Fruit fly (Drosophila melanogaster) whole organism, embryonic: Measurements from ENCODE around the gene CG14332.
A peak's percentile ranks its signal among the peaks of the same experiment; 100 is the strongest.

Experiments
- Aef1 ChIP-seq: fragments of 200-800 bp; sonication (Bioruptor generic); IDR thresholded peaks from 3 replicates; pipeline ENCODE4 v1.3.6; 2022; ENCODE audit warnings: missing biosample characterization, missing genetic modification characterization
- Atf6 ChIP-seq: fragments of 200-800 bp; sonication (Bioruptor generic); IDR thresholded peaks from 2 replicates; pipeline ENCODE4 v1.3.6; 2022; ENCODE audit warnings: missing biosample characterization, missing genetic modification characterization
- CG11456 ChIP-seq: fragments of 200-800 bp; sonication (Bioruptor generic); IDR thresholded peaks from 3 replicates; pipeline ENCODE4 v1.3.6; 2022; ENCODE audit warnings: missing biosample characterization, missing genetic modification characterization
- CG12104 ChIP-seq: fragments of 200-800 bp; sonication (Bioruptor generic); optimal IDR thresholded peaks from 3 replicates; lab custom pipeline; 2016; ENCODE audit warnings: missing biosample characterization, missing genetic modification characterization
- CG12155 ChIP-seq: fragments of 200-800 bp; sonication (Bioruptor generic); optimal IDR thresholded peaks from 3 replicates; lab custom pipeline; 2016; ENCODE audit warnings: missing biosample characterization, missing genetic modification characterization
- CG14710 ChIP-seq: fragments of 200-800 bp; sonication (Bioruptor generic); optimal IDR thresholded peaks from 3 replicates; lab custom pipeline; 2019; ENCODE audit warnings: missing biosample characterization, mild to moderate bottlenecking, missing genetic modification characterization, moderate library complexity
- CG15011 ChIP-seq: fragments of 200-800 bp; sonication (Bioruptor generic); optimal IDR thresholded peaks from 3 replicates; lab custom pipeline; 2018; ENCODE audit warnings: missing biosample characterization, mild to moderate bottlenecking, missing genetic modification characterization
- CG1603 ChIP-seq: fragments of 200-800 bp; sonication (Bioruptor generic); optimal IDR thresholded peaks from 2 replicates; lab custom pipeline; 2019; ENCODE audit warnings: missing biosample characterization, mild to moderate bottlenecking, missing genetic modification characterization, moderate library complexity
- CG17829 ChIP-seq: fragments of 200-800 bp; optimal IDR thresholded peaks from 2 replicates; lab custom pipeline; 2019; ENCODE audit warnings: missing biosample characterization, mild to moderate bottlenecking, missing genetic modification characterization, moderate library complexity
- CG18599 ChIP-seq: fragments of 200-800 bp; sonication (Bioruptor generic); optimal IDR thresholded peaks from 3 replicates; lab custom pipeline; 2017; ENCODE audit warnings: missing biosample characterization, missing genetic modification characterization, mild to moderate bottlenecking, moderate library complexity, missing genetic modification reagents
- CG30403 ChIP-seq: fragments of 200-800 bp; sonication (Bioruptor generic); optimal IDR thresholded peaks from 3 replicates; lab custom pipeline; 2016; ENCODE audit warnings: missing biosample characterization, missing genetic modification characterization
- CG4617 ChIP-seq: fragments of 200-800 bp; sonication (Bioruptor generic); optimal IDR thresholded peaks from 3 replicates; lab custom pipeline; 2016; ENCODE audit warnings: missing biosample characterization, missing genetic modification characterization, borderline replicate concordance
- CG4854 ChIP-seq: fragments of 200-800 bp; sonication (Bioruptor generic); optimal IDR thresholded peaks from 2 replicates; lab custom pipeline; 2016; ENCODE audit warnings: missing biosample characterization, missing genetic modification characterization, inconsistent platforms
- CG6813 ChIP-seq: fragments of 200-800 bp; sonication (Bioruptor generic); optimal IDR thresholded peaks from 2 replicates; lab custom pipeline; 2017; ENCODE audit warnings: missing biosample characterization, missing genetic modification characterization, mild to moderate bottlenecking, moderate library complexity, missing genetic modification reagents
- CG7839 ChIP-seq: fragments of 200-800 bp; sonication (Bioruptor generic); optimal IDR thresholded peaks from 3 replicates; lab custom pipeline; 2018; ENCODE audit warnings: missing biosample characterization, mild to moderate bottlenecking, missing genetic modification characterization, moderate library complexity
- CG8281 ChIP-seq: fragments of 200-800 bp; sonication (Bioruptor generic); optimal IDR thresholded peaks from 2 replicates; lab custom pipeline; 2018; ENCODE audit warnings: missing biosample characterization, mild to moderate bottlenecking, missing genetic modification characterization, moderate library complexity
- CG8944 ChIP-seq: fragments of 200-800 bp; sonication (Bioruptor generic); optimal IDR thresholded peaks from 3 replicates; lab custom pipeline; 2016; ENCODE audit warnings: missing biosample characterization, missing genetic modification characterization
- CG9609 ChIP-seq: fragments of 200-800 bp; sonication (Bioruptor generic); optimal IDR thresholded peaks from 3 replicates; lab custom pipeline; 2016; ENCODE audit warnings: missing biosample characterization, missing genetic modification characterization
- CG9727 ChIP-seq: fragments of 200-800 bp; sonication (Bioruptor generic); optimal IDR thresholded peaks from 3 replicates; lab custom pipeline; 2017; ENCODE audit warnings: missing biosample characterization, mild to moderate bottlenecking, missing genetic modification characterization
- CG9876 ChIP-seq: fragments of 200-800 bp; sonication (Bioruptor generic); optimal IDR thresholded peaks from 2 replicates; lab custom pipeline; 2016; ENCODE audit warnings: missing biosample characterization, missing genetic modification characterization
- D19B ChIP-seq: fragments of 200-800 bp; sonication (Bioruptor generic); optimal IDR thresholded peaks from 2 replicates; lab custom pipeline; 2017; ENCODE audit warnings: missing biosample characterization, mild to moderate bottlenecking, missing genetic modification characterization
- Dad ChIP-seq: fragments of 200-800 bp; sonication (Bioruptor generic); optimal IDR thresholded peaks from 3 replicates; lab custom pipeline; 2016; ENCODE audit warnings: missing biosample characterization, missing genetic modification characterization
- Eip74EF ChIP-seq, 2 experiments: fragments of 200-800 bp in 1 of 2; fragments of >200 bp in 1 of 2; sonication (Bioruptor generic) in 1 of 2; optimal IDR thresholded peaks; 2 replicates each; lab custom pipeline; 2017 to 2019; ENCODE audit warnings: missing biosample characterization in 2 of 2, missing genetic modification characterization in 2 of 2, mild to moderate bottlenecking in 1 of 2, moderate library complexity in 1 of 2
- Fer1 ChIP-seq: fragments of 200-800 bp; sonication (Bioruptor generic); optimal IDR thresholded peaks from 2 replicates; lab custom pipeline; 2017; ENCODE audit warnings: missing biosample characterization, mild to moderate bottlenecking, missing genetic modification characterization
- Hey ChIP-seq: fragments of 200-800 bp; sonication (Bioruptor generic); optimal IDR thresholded peaks from 3 replicates; lab custom pipeline; 2018; ENCODE audit warnings: missing biosample characterization, mild to moderate bottlenecking, missing genetic modification characterization
- Hr39 ChIP-seq: fragments of >200 bp; optimal IDR thresholded peaks from 2 replicates; lab custom pipeline; 2017
- Hr78 ChIP-seq, 2 experiments: fragments of 200-800 bp in 1 of 2; fragments of >200 bp in 1 of 2; sonication (Bioruptor generic) in 1 of 2; optimal IDR thresholded peaks; 2 replicates each; lab custom pipeline; 2017 to 2019; ENCODE audit warnings: missing biosample characterization in 2 of 2, missing genetic modification characterization in 2 of 2, mild to moderate bottlenecking in 1 of 2, moderate library complexity in 1 of 2
- Max ChIP-seq: fragments of 200-800 bp; sonication (Bioruptor generic); optimal IDR thresholded peaks from 2 replicates; lab custom pipeline; 2016; ENCODE audit warnings: missing biosample characterization, mild to moderate bottlenecking, missing genetic modification characterization
- Neu2 ChIP-seq: fragments of 200-800 bp; sonication (Bioruptor generic); optimal IDR thresholded peaks from 3 replicates; lab custom pipeline; 2016; ENCODE audit warnings: missing biosample characterization, missing genetic modification characterization, borderline replicate concordance
- Pdp1 ChIP-seq, 2 experiments: fragments of 200-800 bp; sonication (Bioruptor generic); optimal IDR thresholded peaks; 3 replicates each; lab custom pipeline; 2016; ENCODE audit warnings: missing biosample characterization in 2 of 2, missing genetic modification characterization in 2 of 2, mild to moderate bottlenecking in 1 of 2, moderate library complexity in 1 of 2
- Sox100B ChIP-seq: fragments of 200-800 bp; sonication (Bioruptor generic); optimal IDR thresholded peaks from 3 replicates; lab custom pipeline; 2018; ENCODE audit warnings: missing biosample characterization, mild to moderate bottlenecking, missing genetic modification characterization
- Xrp1 ChIP-seq: fragments of 200-800 bp; sonication (Bioruptor generic); IDR thresholded peaks from 2 replicates; pipeline ENCODE4 v1.3.6; 2022; ENCODE audit warnings: missing biosample characterization, missing genetic modification characterization
- bab2 ChIP-seq: fragments of 200-800 bp; sonication (Bioruptor generic); optimal IDR thresholded peaks from 2 replicates; lab custom pipeline; 2016; ENCODE audit warnings: missing biosample characterization, missing genetic modification characterization
- bcd ChIP-seq: fragments of 200-800 bp; sonication (Bioruptor generic); optimal IDR thresholded peaks from 2 replicates; lab custom pipeline; 2017; ENCODE audit warnings: missing biosample characterization, mild to moderate bottlenecking, missing genetic modification characterization
- chif ChIP-seq, 2 experiments: fragments of 200-800 bp; sonication (Bioruptor generic); optimal IDR thresholded peaks; 3 replicates each; lab custom pipeline; 2016; ENCODE audit warnings: missing biosample characterization in 2 of 2, missing genetic modification characterization in 2 of 2
- en ChIP-seq: fragments of 200-800 bp; sonication (Bioruptor generic); optimal IDR thresholded peaks from 2 replicates; lab custom pipeline; 2016; ENCODE audit warnings: missing biosample characterization, missing genetic modification characterization
- eyg ChIP-seq: fragments of 200-800 bp; sonication (Bioruptor generic); optimal IDR thresholded peaks from 3 replicates; lab custom pipeline; 2016; ENCODE audit warnings: missing biosample characterization, missing genetic modification characterization
- gce ChIP-seq: fragments of 200-800 bp; sonication (Bioruptor generic); IDR thresholded peaks from 3 replicates; pipeline ENCODE4 v1.3.6; 2022; ENCODE audit warnings: missing biosample characterization, missing genetic modification characterization
- gem ChIP-seq: fragments of 200-800 bp; sonication (Bioruptor generic); optimal IDR thresholded peaks from 2 replicates; lab custom pipeline; 2019; ENCODE audit warnings: missing biosample characterization, mild to moderate bottlenecking, missing genetic modification characterization, moderate library complexity
- insv ChIP-seq, 2 experiments: fragments of 200-800 bp; sonication (Bioruptor generic); optimal IDR thresholded peaks; 3 replicates each; lab custom pipeline; 2016 to 2018; ENCODE audit warnings: missing biosample characterization in 2 of 2, missing genetic modification characterization in 2 of 2
- jumu ChIP-seq: fragments of 200-800 bp; sonication (Bioruptor generic); optimal IDR thresholded peaks from 3 replicates; lab custom pipeline; 2016; ENCODE audit warnings: missing biosample characterization, missing genetic modification characterization
- pb ChIP-seq: fragments of 200-800 bp; sonication (Bioruptor generic); optimal IDR thresholded peaks from 3 replicates; lab custom pipeline; 2016; ENCODE audit warnings: missing biosample characterization, missing genetic modification characterization
- phol ChIP-seq: fragments of 200-800 bp; sonication (Bioruptor generic); optimal IDR thresholded peaks from 3 replicates; lab custom pipeline; 2018; ENCODE audit warnings: missing biosample characterization, mild to moderate bottlenecking, missing genetic modification characterization, moderate library complexity
- ranshi ChIP-seq: fragments of 200-800 bp; sonication (Bioruptor generic); IDR thresholded peaks from 2 replicates; pipeline ENCODE4 v1.3.6; 2022; ENCODE audit warnings: missing biosample characterization, missing genetic modification characterization
- shn ChIP-seq: fragments of 200-800 bp; sonication (Bioruptor generic); optimal IDR thresholded peaks from 3 replicates; lab custom pipeline; 2016; ENCODE audit warnings: missing biosample characterization, missing genetic modification characterization
- ssp ChIP-seq: fragments of 200-800 bp; sonication (Bioruptor generic); IDR thresholded peaks from 2 replicates; pipeline ENCODE4 v1.3.6; 2022; ENCODE audit warnings: missing biosample characterization, missing genetic modification characterization
- trem ChIP-seq: fragments of 200-800 bp; optimal IDR thresholded peaks from 3 replicates; lab custom pipeline; 2019; ENCODE audit warnings: missing biosample characterization, mild to moderate bottlenecking, missing genetic modification characterization, moderate library complexity
- twi ChIP-seq: fragments of 200-800 bp; optimal IDR thresholded peaks from 2 replicates; lab custom pipeline; 2019; ENCODE audit warnings: missing biosample characterization, mild to moderate bottlenecking, missing genetic modification characterization, moderate library complexity
- zfh2 ChIP-seq: fragments of 200-800 bp; sonication (Bioruptor generic); optimal IDR thresholded peaks from 2 replicates; lab custom pipeline; 2016; ENCODE audit warnings: missing biosample characterization, missing genetic modification characterization

Gene CG14332

DNA sequence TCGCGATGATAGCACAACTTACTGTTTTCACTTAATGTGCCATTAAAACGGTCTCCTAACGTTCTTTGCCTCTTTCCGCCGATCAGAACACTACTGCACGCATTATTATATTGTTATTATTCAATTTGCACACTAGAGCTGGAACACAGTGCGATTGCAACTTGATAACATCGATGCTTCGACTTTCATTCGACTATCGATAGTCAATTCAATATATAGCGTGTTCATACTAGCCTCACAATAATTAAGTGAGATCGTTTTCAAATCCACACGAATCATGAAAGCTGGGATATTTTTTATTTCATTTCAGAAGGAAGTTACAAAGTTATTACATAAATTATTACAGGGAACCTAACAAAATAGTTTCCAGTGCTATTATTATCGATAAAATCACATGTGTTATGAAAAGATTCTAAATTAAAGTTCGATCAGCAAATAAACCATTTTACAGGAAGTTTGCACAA lies 20.7 kb downstream of the CG14332 start (continued):
- TF ChIP-seq eyg (GFP tag; lab: Kevin White, UChicago) (peak; percentile 20), CG18599 (GFP tag; lab: Kevin White, UChicago) (peak; percentile 59), Neu2 (no peak), Hr39 (no peak), D19B (no peak), CG9609 (GFP tag; lab: Kevin White, UChicago) (peak; percentile 48), trem (tag; lab: Kevin White, UChicago) (peak; percentile 36), en (GFP tag; lab: Kevin White, UChicago) (no peak), ssp (GFP tag; lab: Robert Waterston, UW) (peak; percentile 97), shn (GFP tag; lab: Kevin White, UChicago) (peak; percentile 54), Hr78 (GFP tag; optimal IDR thresholded peaks at IDR 0.05; lab: Kevin White, UChicago) (no peak), Atf6 (GFP tag; lab: Robert Waterston, UW) (peak; percentile 22; the same call in 1 of the 2 replicates), gce (GFP tag; lab: Robert Waterston, UW) (no peak)

DNA sequence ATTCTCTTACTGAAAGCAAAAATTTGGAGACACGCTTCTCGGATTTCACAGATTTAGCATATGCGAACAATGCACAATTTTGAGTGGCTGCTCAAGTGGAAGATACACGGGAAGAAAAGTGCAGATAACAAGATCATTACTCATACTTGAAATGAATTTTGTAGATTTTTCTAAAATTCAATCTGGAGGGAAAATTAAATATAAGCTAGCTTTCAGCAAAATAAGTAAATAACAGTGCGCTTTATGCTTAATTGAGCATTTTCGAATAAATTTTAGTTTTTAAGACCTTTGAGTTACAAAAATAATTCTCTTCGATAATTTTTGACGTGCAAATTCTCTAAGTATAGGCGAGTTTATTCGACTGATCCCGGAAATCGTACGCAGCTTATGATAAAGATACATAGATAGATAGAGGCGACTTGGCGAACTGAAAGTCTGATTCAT lies 21.3 kb downstream of the CG14332 start:
- TF ChIP-seq CG12155 (GFP tag; lab: Kevin White, UChicago) (no peak), trem (tag; lab: Kevin White, UChicago) (peak; percentile 30), Pdp1 (GFP tag; optimal IDR thresholded peaks at IDR 0.05; lab: Kevin White, UChicago) (peak in 1 of 2 experiments; percentile 24), CG9727 (GFP tag; lab: Kevin White, UChicago) (peak; percentile 57), jumu (GFP tag; lab: Kevin White, UChicago) (peak; percentile 2), gem (tag; lab: Kevin White, UChicago) (peak; percentile 76), bab2 (GFP tag; lab: Kevin White, UChicago) (peak; percentile 58), CG17829 (peak; percentile 33), twi (peak; percentile 79), Sox100B (GFP tag; lab: Kevin White, UChicago) (peak; percentile 57), CG11456 (GFP tag; lab: Robert Waterston, UW) (no peak), Hr39 (no peak), ranshi (GFP tag; lab: Robert Waterston, UW) (0 out of 2 replicates have a peak, but pooled peaks have one; percentile 16), CG8281 (tag; lab: Kevin White, UChicago) (peak; percentile 3), phol (tag; lab: Kevin White, UChicago) (peak; percentile 77), CG4854 (GFP tag; lab: Kevin White, UChicago) (peak; percentile 34), pb (GFP tag; lab: Kevin White, UChicago) (peak; percentile 41), Eip74EF (GFP tag; optimal IDR thresholded peaks at IDR 0.05; lab: Kevin White, UChicago) (peak in 1 of 2 experiments; percentile 81), Dad (GFP tag; lab: Kevin White, UChicago) (peak; percentile 1), CG9876 (GFP tag; lab: Kevin White, UChicago) (no peak), CG30403 (peak; percentile 28), Xrp1 (GFP tag; lab: Robert Waterston, UW) (peak; percentile 57; the same call in 1 of the 2 replicates), CG7839 (peak; percentile 76), CG6813 (GFP tag; lab: Kevin White, UChicago) (no peak), insv (GFP tag; optimal IDR thresholded peaks at IDR 0.05; lab: Kevin White, UChicago) (no peak), CG12104 (peak; percentile 49), CG8944 (peak; percentile 30), zfh2 (GFP tag; lab: Kevin White, UChicago) (no peak), CG1603 (peak; percentile 32), CG4617 (no peak), Hey (tag; lab: Kevin White, UChicago) (no peak), bcd (GFP tag; lab: Kevin White, UChicago) (peak; percentile 45), Aef1 (GFP tag; lab: Robert Waterston, UW) (peak; percentile 25; the same call in 2 of the 3 replicates), Fer1 (peak; percentile 54), chif (GFP tag; optimal IDR thresholded peaks at IDR 0.05; lab: Kevin White, UChicago) (peak in 1 of 2 experiments; percentile 49), CG14710 (tag; lab: Kevin White, UChicago) (peak; percentile 53), Max (GFP tag; lab: Kevin White, UChicago) (peak; percentile 17), CG15011 (GFP tag; lab: Kevin White, UChicago) (peak; percentile 22)
